Worm (Caenorhabditis elegans) whole organism, L2 larva: ENCODE results near the gene F10B5.3.

Experiments
- F13H6.1 ChIP-seq: sonication (generic microtip); optimal IDR thresholded peaks from 2 replicates; lab custom pipeline; 2016; ENCODE audit warnings: missing genetic modification characterization, missing compliant biosample characterization
- lsy-2 ChIP-seq, 2 experiments: fragments of 150-350 bp in 1 of 2; sonication (generic microtip) in 1 of 2; optimal IDR thresholded peaks; 2 replicates each; lab custom pipeline; 2014 to 2017; ENCODE audit warnings: missing biosample characterization in 2 of 2, missing genetic modification characterization in 2 of 2
- nhr-237 ChIP-seq: fragments of 150-350 bp; optimal IDR thresholded peaks from 2 replicates; lab custom pipeline; 2014; ENCODE audit warnings: missing biosample characterization, missing genetic modification characterization
- nhr-6 ChIP-seq: fragments of 150-350 bp; optimal IDR thresholded peaks from 2 replicates; lab custom pipeline; 2014; ENCODE audit warnings: missing biosample characterization, missing genetic modification characterization
- zag-1 ChIP-seq: fragments of 150-350 bp; optimal IDR thresholded peaks from 2 replicates; lab custom pipeline; 2014; ENCODE audit warnings: missing biosample characterization, missing genetic modification characterization

DNA sequence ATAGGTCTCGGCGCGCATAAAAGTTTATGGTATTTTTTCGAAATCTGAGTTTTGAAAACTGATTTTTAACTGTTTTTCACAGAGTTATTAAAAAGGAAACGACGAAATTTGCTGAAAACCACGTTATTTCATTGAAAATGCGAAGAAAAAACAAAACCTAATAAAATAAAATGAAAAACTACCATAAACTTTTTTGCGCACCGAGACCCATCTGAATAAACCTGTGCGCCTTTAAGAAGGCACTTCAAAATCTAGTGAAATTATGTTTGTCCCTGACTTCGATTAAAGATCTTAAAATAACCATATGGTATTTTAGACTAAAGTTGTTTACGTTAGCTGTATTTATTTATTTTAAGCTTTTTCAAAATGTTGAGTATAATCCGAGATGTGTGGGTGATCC, 22.0 kb downstream of the F10B5.3 start:
- TF ChIP-seq lsy-2 (tag; optimal IDR thresholded peaks at IDR 0.05; lab: Kevin White, UChicago) (no peak), zag-1 (no peak), nhr-6 (no peak), nhr-237 (tag; lab: Kevin White, UChicago) (no peak), F13H6.1 (tag; lab: Kevin White, UChicago) (no peak)
